Worm (Caenorhabditis elegans) whole organism, midembryonic: ENCODE results near the gene try-3.

ENCODE experiments used
- flt-1 ChIP-seq: fragments of 200-800 bp; sonication (Bioruptor generic); IDR thresholded peaks from 2 replicates; pipeline ENCODE4 v1.3.6; 2022; ENCODE audit warnings: missing genetic modification characterization, missing compliant biosample characterization
- med-1 ChIP-seq: sonication (generic microtip); optimal IDR thresholded peaks from 2 replicates; lab custom pipeline; 2017; ENCODE audit warnings: missing genetic modification characterization, mild to moderate bottlenecking, missing compliant biosample characterization, antibody characterized with exemption, missing genetic modification reagents; ENCODE audit not compliant: insufficient read depth
- tab-1 ChIP-seq: fragments of 200-800 bp; sonication (Bioruptor generic); IDR thresholded peaks from 2 replicates; pipeline ENCODE4 v1.3.6; 2022; ENCODE audit warnings: missing genetic modification characterization, missing compliant biosample characterization
- ztf-23 ChIP-seq: fragments of 200-800 bp; sonication (Bioruptor generic); IDR thresholded peaks from 2 replicates; pipeline ENCODE4 v1.3.6; 2022; ENCODE audit warnings: missing genetic modification reagents, missing genetic modification characterization, missing compliant biosample characterization

DNA sequence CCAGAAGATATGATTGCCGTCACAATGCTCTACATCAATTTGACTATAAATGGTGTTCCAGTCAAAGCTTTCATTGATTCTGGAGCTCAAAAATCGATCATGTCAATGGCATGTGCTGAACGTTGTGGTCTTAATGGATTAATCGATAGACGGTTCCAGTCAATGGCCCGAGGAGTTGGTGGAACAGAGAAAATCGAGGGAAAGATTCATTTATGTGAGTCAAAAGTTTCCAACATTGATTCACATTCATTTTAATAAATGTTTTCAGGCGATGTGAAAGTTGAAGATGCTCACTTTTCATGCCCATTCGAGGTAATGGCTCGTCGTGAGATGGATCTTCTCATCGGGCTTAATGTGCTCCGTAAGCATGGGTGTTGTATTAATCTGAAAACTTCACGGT is 33.2 kb upstream of the try-3 start:
- TF ChIP-seq flt-1 (GFP tag; lab: Robert Waterston, UW) (no peak), ztf-23 (GFP tag; lab: Robert Waterston, UW) (no peak), med-1 (GFP tag; lab: Kevin White, UChicago) (no peak), tab-1 (GFP tag; lab: Robert Waterston, UW) (no peak)
